Worm (Caenorhabditis elegans) whole organism, L2 larva: ENCODE results near the gene nmr-2.

Source experiments
- Y55F3AM.14 ChIP-seq: fragments of 200-800 bp; sonication (Bioruptor generic); optimal IDR thresholded peaks from 2 replicates; lab custom pipeline; 2018; ENCODE audit warnings: mild to moderate bottlenecking, missing genetic modification characterization, missing compliant biosample characterization
- aly-2 ChIP-seq: fragments of 150-350 bp; optimal IDR thresholded peaks from 2 replicates; lab custom pipeline; 2014; ENCODE audit warnings: missing biosample characterization, missing genetic modification characterization
- ceh-16 ChIP-seq: fragments of 150-350 bp; optimal IDR thresholded peaks from 2 replicates; lab custom pipeline; 2014; ENCODE audit warnings: missing biosample characterization, missing genetic modification characterization
- lin-11 ChIP-seq: fragments of 150-350 bp; sonication (generic microtip); optimal IDR thresholded peaks from 2 replicates; lab custom pipeline; 2014; ENCODE audit warnings: missing biosample characterization, missing genetic modification characterization, inconsistent platforms, mixed read lengths
- peb-1 ChIP-seq: fragments of 150-350 bp; optimal IDR thresholded peaks from 2 replicates; lab custom pipeline; 2014; ENCODE audit warnings: missing biosample characterization, missing genetic modification characterization
- zag-1 ChIP-seq: fragments of 150-350 bp; optimal IDR thresholded peaks from 2 replicates; lab custom pipeline; 2014; ENCODE audit warnings: missing biosample characterization, missing genetic modification characterization

DNA sequence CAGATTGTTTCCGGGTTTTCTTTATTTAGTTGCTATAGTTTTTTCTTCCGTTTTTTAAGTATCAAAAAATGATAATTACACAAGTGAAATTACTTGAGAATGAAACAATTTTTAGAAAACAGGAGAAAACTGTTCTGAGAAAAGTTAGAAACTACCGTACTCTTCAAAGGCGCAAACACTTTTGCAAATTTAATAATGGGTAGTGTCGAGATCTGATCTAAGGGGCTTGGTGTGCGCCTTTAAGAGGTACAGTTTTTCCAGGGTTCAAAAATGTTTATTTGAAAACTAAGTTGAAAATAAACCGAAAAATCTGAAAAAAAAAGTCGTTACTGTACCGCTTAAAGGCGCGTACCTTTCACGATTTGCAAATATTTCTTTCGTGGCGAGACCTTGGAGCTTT is 49.1 kb upstream of the nmr-2 start:
- TF ChIP-seq aly-2 (no peak), ceh-16 (tag; lab: Kevin White, UChicago) (no peak), lin-11 (tag; lab: Kevin White, UChicago) (no peak), Y55F3AM.14 (no peak), zag-1 (tag; lab: Kevin White, UChicago) (no peak), peb-1 (tag; lab: Kevin White, UChicago) (no peak)
